Worm (Caenorhabditis elegans) whole organism, mixed stage, embryonic: ENCODE measurements around the gene nspc-7.

ENCODE experiments used
- flh-1 ChIP-seq: fragments of 200-800 bp; sonication (Bioruptor generic); optimal IDR thresholded peaks from 2 replicates; lab custom pipeline; 2018; ENCODE audit warnings: mild to moderate bottlenecking, missing genetic modification characterization, moderate library complexity, missing compliant biosample characterization
- snpc-4 ChIP-seq: fragments of 150-350 bp; optimal IDR thresholded peaks from 2 replicates; lab custom pipeline; 2014; ENCODE audit warnings: missing biosample characterization, missing genetic modification characterization

- TF ChIP-seq flh-1 (GFP tag; lab: Kevin White, UChicago) = no peak
- no peak for TF ChIP-seq snpc-4 (tag; lab: Kevin White, UChicago)
Measured at ce11 chrX:8562586-8562985, 20.9 kb downstream of the nspc-7 start.
